Worm (Caenorhabditis elegans) whole organism, L4 larva: ENCODE results near the gene T16A9.5.

Experiments
- T20F7.1 ChIP-seq: fragments of 200-800 bp; sonication (Bioruptor generic); optimal IDR thresholded peaks from 2 replicates; lab custom pipeline; 2018; ENCODE audit warnings: mild to moderate bottlenecking, missing genetic modification characterization, missing compliant biosample characterization
- T26A8.4 ChIP-seq: fragments of 200-800 bp; sonication (Bioruptor generic); IDR thresholded peaks from 2 replicates; pipeline ENCODE4 v1.3.6; 2022; ENCODE audit warnings: missing genetic modification characterization, missing compliant biosample characterization
- Y75B8A.6 ChIP-seq: fragments of 200-800 bp; sonication (Bioruptor generic); IDR thresholded peaks from 2 replicates; pipeline ENCODE4 v1.3.6; 2022; ENCODE audit warnings: missing genetic modification reagents, missing genetic modification characterization, missing compliant biosample characterization
- aha-1 ChIP-seq: fragments of 150-350 bp; peaks from one replicate; lab custom pipeline; 2014; ENCODE audit warnings: missing biosample characterization, missing genetic modification characterization
- ceh-20 ChIP-seq: fragments of 200-800 bp; sonication (Bioruptor generic); IDR thresholded peaks from 2 replicates; pipeline ENCODE4 v1.3.6; 2022; ENCODE audit warnings: missing genetic modification reagents, missing genetic modification characterization, missing compliant biosample characterization
- ceh-32 ChIP-seq: sonication (generic microtip); optimal IDR thresholded peaks from 2 replicates; lab custom pipeline; 2016; ENCODE audit warnings: mild to moderate bottlenecking, missing genetic modification characterization, missing compliant biosample characterization; ENCODE audit not compliant: poor library complexity
- ceh-82 ChIP-seq: sonication (generic microtip); optimal IDR thresholded peaks from 2 replicates; lab custom pipeline; 2017; ENCODE audit warnings: missing biosample characterization, missing genetic modification characterization
- daf-12 ChIP-seq: fragments of 150-350 bp; optimal IDR thresholded peaks from 2 replicates; lab custom pipeline; 2014; ENCODE audit warnings: missing biosample characterization, missing genetic modification reagents, missing genetic modification characterization
- daf-16 ChIP-seq, 3 experiments: sonication (generic microtip); optimal IDR thresholded peaks; 2 replicates each; lab custom pipeline; 2016 to 2017; ENCODE audit warnings: missing genetic modification characterization in 3 of 3, missing genetic modification reagents in 3 of 3, mild to moderate bottlenecking in 2 of 3, missing compliant biosample characterization in 2 of 3, missing biosample characterization in 1 of 3, moderate library complexity in 1 of 3
- daf-8 ChIP-seq: fragments of 200-800 bp; sonication (Bioruptor generic); IDR thresholded peaks from 2 replicates; pipeline ENCODE4 v1.3.6; 2022; ENCODE audit warnings: missing genetic modification characterization, missing compliant biosample characterization
- dmd-6 ChIP-seq: fragments of 200-800 bp; sonication (Bioruptor generic); IDR thresholded peaks from 2 replicates; pipeline ENCODE4 v1.3.6; 2022; ENCODE audit warnings: missing genetic modification reagents, missing genetic modification characterization, missing compliant biosample characterization
- dve-1 ChIP-seq: sonication (generic microtip); optimal IDR thresholded peaks from 2 replicates; lab custom pipeline; 2017; ENCODE audit warnings: antibody characterized with exemption, mild to moderate bottlenecking, missing genetic modification characterization, missing compliant biosample characterization; ENCODE audit not compliant: insufficient read depth
- lin-1 ChIP-seq: fragments of 200-800 bp; sonication (Bioruptor generic); IDR thresholded peaks from 2 replicates; pipeline ENCODE4 v1.3.6; 2022; ENCODE audit warnings: missing genetic modification reagents, missing genetic modification characterization, missing compliant biosample characterization
- lin-13 ChIP-seq: fragments of 150-350 bp; optimal IDR thresholded peaks from 2 replicates; lab custom pipeline; 2014; ENCODE audit warnings: missing biosample characterization, missing genetic modification reagents, missing genetic modification characterization
- lin-29 ChIP-seq: fragments of 200-800 bp; sonication (Bioruptor generic); IDR thresholded peaks from 2 replicates; pipeline ENCODE4 v1.3.6; 2022; ENCODE audit warnings: missing genetic modification reagents, missing genetic modification characterization, missing compliant biosample characterization
- lin-38 ChIP-seq: fragments of 200-800 bp; sonication (Bioruptor generic); IDR thresholded peaks from 2 replicates; pipeline ENCODE4 v1.3.6; 2022; ENCODE audit warnings: missing genetic modification reagents, missing genetic modification characterization, missing compliant biosample characterization
- lin-39 ChIP-seq: fragments of 150-350 bp; optimal IDR thresholded peaks from 2 replicates; lab custom pipeline; 2014; ENCODE audit warnings: missing biosample characterization, missing genetic modification reagents, missing genetic modification characterization
- lir-3 ChIP-seq: sonication (generic microtip); optimal IDR thresholded peaks from 2 replicates; lab custom pipeline; 2016; ENCODE audit warnings: mild to moderate bottlenecking, missing genetic modification characterization, missing compliant biosample characterization
- lsy-2 ChIP-seq, 2 experiments: fragments of 150-350 bp in 1 of 2; sonication (generic microtip) in 1 of 2; optimal IDR thresholded peaks; 2 replicates each; lab custom pipeline; 2014 to 2017; ENCODE audit warnings: missing biosample characterization in 2 of 2, missing genetic modification characterization in 2 of 2
- madf-9 ChIP-seq: fragments of 200-800 bp; sonication (Bioruptor generic); conservative IDR thresholded peaks from 2 replicates; pipeline ENCODE4 v1.3.6; 2022; ENCODE audit warnings: missing genetic modification reagents, missing genetic modification characterization, missing compliant biosample characterization
- mep-1 ChIP-seq: fragments of 150-350 bp; sonication (generic microtip); optimal IDR thresholded peaks from 3 replicates; lab custom pipeline; 2014; ENCODE audit warnings: missing biosample characterization, missing genetic modification characterization
- nhr-10 ChIP-seq: fragments of 150-350 bp; optimal IDR thresholded peaks from 2 replicates; lab custom pipeline; 2014; ENCODE audit warnings: missing biosample characterization, missing genetic modification characterization
- nhr-28 ChIP-seq: fragments of 150-350 bp; optimal IDR thresholded peaks from 2 replicates; lab custom pipeline; 2014; ENCODE audit warnings: missing biosample characterization, missing genetic modification characterization
- nhr-76 ChIP-seq: fragments of 150-350 bp; optimal IDR thresholded peaks from 2 replicates; lab custom pipeline; 2014; ENCODE audit warnings: missing biosample characterization, missing genetic modification characterization
- php-3 ChIP-seq: fragments of 200-800 bp; sonication (Bioruptor generic); IDR thresholded peaks from 2 replicates; pipeline ENCODE4 v1.3.6; 2022; ENCODE audit warnings: missing genetic modification reagents, missing genetic modification characterization, missing compliant biosample characterization
- skn-1 ChIP-seq: fragments of 150-350 bp; optimal IDR thresholded peaks from 2 replicates; lab custom pipeline; 2014; ENCODE audit warnings: missing biosample characterization, missing genetic modification characterization
- snpc-4 ChIP-seq: fragments of 150-350 bp; optimal IDR thresholded peaks from 2 replicates; lab custom pipeline; 2014; ENCODE audit warnings: missing biosample characterization, missing genetic modification characterization
- unc-130 ChIP-seq: sonication (generic microtip); optimal IDR thresholded peaks from 2 replicates; lab custom pipeline; 2016; ENCODE audit warnings: missing genetic modification reagents, missing genetic modification characterization, missing compliant biosample characterization
- unc-62 ChIP-seq, 3 experiments: fragments of 150-350 bp in 1 of 3; sonication (generic microtip); optimal IDR thresholded peaks in 2 of 3; peaks in 1 of 3; 1 replicate in 1 of 3; 2 replicates in 2 of 3; lab custom pipeline; 2014 to 2017; ENCODE audit warnings: missing biosample characterization in 3 of 3, missing genetic modification characterization in 3 of 3, missing genetic modification reagents in 3 of 3, missing genotype in 1 of 3
- zag-1 ChIP-seq: fragments of 150-350 bp; optimal IDR thresholded peaks from 2 replicates; lab custom pipeline; 2014; ENCODE audit warnings: missing biosample characterization, missing genetic modification characterization
- zip-11 ChIP-seq: fragments of 200-800 bp; sonication (Bioruptor generic); IDR thresholded peaks from 2 replicates; pipeline ENCODE4 v1.3.6; 2022; ENCODE audit warnings: missing genetic modification characterization, missing compliant biosample characterization
- ztf-7 ChIP-seq: fragments of 150-350 bp; optimal IDR thresholded peaks from 2 replicates; lab custom pipeline; 2014; ENCODE audit warnings: missing biosample characterization, missing genetic modification characterization

The T16A9.5 gene

ce11 chrV:14171284-14171683 lies 43.7 kb downstream of the T16A9.5 start, which contains the start of gene cest-2.1:
Gene cest-2.1, minus strand, starts transcription at chrV:14171481.
- TF ChIP-seq daf-12 (tag; lab: Kevin White, UChicago) (no peak), lir-3 (tag; lab: Kevin White, UChicago) (no peak), nhr-28 (peak; percentile 72), daf-16 (GFP tag; optimal IDR thresholded peaks at IDR 0.05; lab: Kevin White, UChicago) (no peak), daf-16 (tag; optimal IDR thresholded peaks at IDR 0.05; lab: Kevin White, UChicago) (peak; percentile 38), dve-1 (tag; lab: Kevin White, UChicago) (peak; percentile 11), lin-29 (GFP tag; lab: Robert Waterston, UW) (no peak), ceh-32 (tag; lab: Kevin White, UChicago) (no peak), dmd-6 (GFP tag; lab: Robert Waterston, UW) (peak; percentile 44; the same call in 1 of the 2 replicates), nhr-76 (tag; lab: Kevin White, UChicago) (no peak)

ce11 chrV:14167629-14168028 lies 47.4 kb downstream of the T16A9.5 start, which contains the start of gene ocam-1:
Gene ocam-1, minus strand, starts transcription at chrV:14167729.
- TF ChIP-seq lsy-2 (tag; optimal IDR thresholded peaks at IDR 0.05; lab: Kevin White, UChicago): no peak
- TF ChIP-seq ceh-32 (tag; lab: Kevin White, UChicago): no peak
- TF ChIP-seq zag-1 (tag; lab: Kevin White, UChicago): no peak
- TF ChIP-seq lin-1 (GFP tag; lab: Robert Waterston, UW): no peak
- no peak for TF ChIP-seq ceh-20 (GFP tag; lab: Robert Waterston, UW)
- TF ChIP-seq mep-1 (tag; lab: Kevin White, UChicago): no peak
- no peak for TF ChIP-seq nhr-10
- no peak for TF ChIP-seq snpc-4 (tag; lab: Kevin White, UChicago)
- TF ChIP-seq Y75B8A.6 (GFP tag; lab: Robert Waterston, UW): no peak
- no peak for TF ChIP-seq zip-11 (GFP tag; lab: Robert Waterston, UW)
- no peak for TF ChIP-seq ztf-7 (tag; lab: Kevin White, UChicago)
- no peak for TF ChIP-seq T26A8.4 (GFP tag; lab: Robert Waterston, UW)
- TF ChIP-seq ceh-82: no peak
- TF ChIP-seq lin-13 (GFP tag; lab: Kevin White, UChicago): no peak
- TF ChIP-seq lin-39 (tag; lab: Kevin White, UChicago): no peak
- TF ChIP-seq skn-1: no peak
- TF ChIP-seq unc-130: no peak
- no peak for TF ChIP-seq unc-62 (GFP tag; optimal IDR thresholded peaks at IDR 0.05 in 1 of 2; lab: Kevin White, UChicago)
- no peak for TF ChIP-seq unc-62 (tag; optimal IDR thresholded peaks at IDR 0.05; lab: Kevin White, UChicago)
- TF ChIP-seq madf-9 (GFP tag; lab: Robert Waterston, UW): no peak

ce11 chrV:14166630-14167029 lies 48.4 kb downstream of the T16A9.5 start, which contains the start of gene cest-1.1:
Gene cest-1.1, minus strand, starts transcription at chrV:14166730.
- TF ChIP-seq lin-38 (GFP tag; lab: Robert Waterston, UW) (no peak), dmd-6 (GFP tag; lab: Robert Waterston, UW) (no peak), T20F7.1 (GFP tag; lab: Kevin White, UChicago) (no peak), madf-9 (GFP tag; lab: Robert Waterston, UW) (no peak), aha-1 (tag; lab: Kevin White, UChicago) (no peak), ztf-7 (tag; lab: Kevin White, UChicago) (no peak)
- TF ChIP-seq, all 104 proteins: peak for 0

ce11 chrV:14165745-14166144 lies 49.3 kb downstream of the T16A9.5 start:
- TF ChIP-seq lin-38 (GFP tag; lab: Robert Waterston, UW): no peak
- no peak for TF ChIP-seq php-3 (GFP tag; lab: Robert Waterston, UW)
- TF ChIP-seq daf-16 (GFP tag; optimal IDR thresholded peaks at IDR 0.05; lab: Kevin White, UChicago): no peak
- TF ChIP-seq daf-16 (tag; optimal IDR thresholded peaks at IDR 0.05; lab: Kevin White, UChicago): peak; percentile 95
- no peak for TF ChIP-seq daf-8 (GFP tag; lab: Robert Waterston, UW)
- peak; percentile 42 for TF ChIP-seq nhr-28
